Fruit fly (Drosophila melanogaster) whole organism, wandering third instar larva: ENCODE results near the gene CG32376.

Experiments
- dl ChIP-seq, 2 experiments: fragments of 175-275, 200-275 bp in 1 of 2; fragments of 200-275 bp in 1 of 2; sonication (Bioruptor generic); optimal IDR thresholded peaks; lab custom pipeline; 2018; ENCODE audit warnings: mild to moderate bottlenecking in 2 of 2, missing biosample characterization in 2 of 2, missing genetic modification characterization in 2 of 2, moderate library complexity in 2 of 2; ENCODE audit not compliant: partially characterized antibody in 2 of 2, insufficient read depth in 1 of 2
- fru ChIP-seq: fragments of 200-800 bp; sonication (Bioruptor generic); optimal IDR thresholded peaks from 3 replicates; lab custom pipeline; 2016; ENCODE audit warnings: missing biosample characterization, mild to moderate bottlenecking, missing genetic modification characterization
- pan ChIP-seq: fragments of >200 bp; optimal IDR thresholded peaks from 2 replicates; lab custom pipeline; 2017

dm6 chr3L:7519219-7519618, 23.0 kb downstream of the CG32376 start:
- TF ChIP-seq pan (lab: Kevin White, UChicago): no peak
- no peak for TF ChIP-seq fru (GFP tag; lab: Kevin White, UChicago)
- TF ChIP-seq dl (GFP tag; optimal IDR thresholded peaks at IDR 0.05; lab: Kevin White, UChicago; ENCODE audit: insufficient read depth in 1 of 2, partially characterized antibody in 2 of 2): no peak
